Worm (Caenorhabditis elegans) whole organism, late embryonic: ENCODE data around the gene F54E2.9.

ENCODE experiments used
- C08G9.2 ChIP-seq: sonication (generic microtip); optimal IDR thresholded peaks from 2 replicates; lab custom pipeline; 2016; ENCODE audit warnings: mild to moderate bottlenecking, missing genetic modification characterization, moderate library complexity, missing compliant biosample characterization
- C38D4.7 ChIP-seq: fragments of 200-800 bp; sonication (Bioruptor generic); optimal IDR thresholded peaks from 2 replicates; lab custom pipeline; 2018; ENCODE audit warnings: mild to moderate bottlenecking, missing genetic modification characterization, moderate library complexity, missing compliant biosample characterization
- F13H6.1 ChIP-seq: sonication (generic microtip); optimal IDR thresholded peaks from 2 replicates; lab custom pipeline; 2016; ENCODE audit warnings: missing genetic modification characterization, missing compliant biosample characterization
- Y22D7AL.16 ChIP-seq: sonication (generic microtip); optimal IDR thresholded peaks from 2 replicates; lab custom pipeline; 2016; ENCODE audit warnings: missing genetic modification characterization, missing compliant biosample characterization
- ceh-18 ChIP-seq: sonication (generic microtip); optimal IDR thresholded peaks from 2 replicates; lab custom pipeline; 2016; ENCODE audit warnings: missing genetic modification characterization, missing compliant biosample characterization
- ceh-19 ChIP-seq: fragments of 200-800 bp; sonication (Bioruptor generic); optimal IDR thresholded peaks from 2 replicates; lab custom pipeline; 2018; ENCODE audit warnings: mild to moderate bottlenecking, missing genetic modification characterization, missing compliant biosample characterization
- ceh-22 ChIP-seq: sonication (generic microtip); optimal IDR thresholded peaks from 2 replicates; lab custom pipeline; 2017; ENCODE audit warnings: missing biosample characterization, missing genetic modification characterization
- ceh-34 ChIP-seq: sonication (generic microtip); optimal IDR thresholded peaks from 2 replicates; lab custom pipeline; 2016; ENCODE audit warnings: mild to moderate bottlenecking, missing genetic modification characterization, missing compliant biosample characterization
- ceh-48 ChIP-seq: sonication (generic microtip); optimal IDR thresholded peaks from 2 replicates; lab custom pipeline; 2016; ENCODE audit warnings: missing genetic modification characterization, inconsistent platforms, missing compliant biosample characterization
- dmd-4 ChIP-seq: sonication (generic microtip); optimal IDR thresholded peaks from 2 replicates; lab custom pipeline; 2016; ENCODE audit warnings: borderline replicate concordance, missing genetic modification characterization, missing compliant biosample characterization
- dve-1 ChIP-seq: sonication (generic microtip); optimal IDR thresholded peaks from 2 replicates; lab custom pipeline; 2017; ENCODE audit warnings: antibody characterized with exemption, mild to moderate bottlenecking, missing genetic modification characterization, missing compliant biosample characterization
- elt-2 ChIP-seq: sonication (generic microtip); optimal IDR thresholded peaks from 2 replicates; lab custom pipeline; 2016; ENCODE audit warnings: missing genetic modification reagents, missing genetic modification characterization, missing compliant biosample characterization
- elt-4 ChIP-seq: sonication (generic microtip); optimal IDR thresholded peaks from 2 replicates; lab custom pipeline; 2016; ENCODE audit warnings: missing genetic modification characterization, missing compliant biosample characterization
- ets-4 ChIP-seq: sonication (generic microtip); optimal IDR thresholded peaks from 2 replicates; lab custom pipeline; 2016; ENCODE audit warnings: missing genetic modification characterization, missing compliant biosample characterization
- fkh-10 ChIP-seq: fragments of 150-350 bp; optimal IDR thresholded peaks from 2 replicates; lab custom pipeline; 2014; ENCODE audit warnings: missing biosample characterization, missing genetic modification reagents, missing genetic modification characterization
- hlh-6 ChIP-seq: sonication (generic microtip); optimal IDR thresholded peaks from 2 replicates; lab custom pipeline; 2016; ENCODE audit warnings: missing genotype, missing genetic modification characterization, missing compliant biosample characterization
- lim-6 ChIP-seq: sonication (generic microtip); optimal IDR thresholded peaks from 2 replicates; lab custom pipeline; 2016; ENCODE audit warnings: missing genetic modification characterization, missing compliant biosample characterization
- madf-2 ChIP-seq: sonication (generic microtip); optimal IDR thresholded peaks from 2 replicates; lab custom pipeline; 2017; ENCODE audit warnings: missing genetic modification characterization, missing compliant biosample characterization
- nhr-11 ChIP-seq: fragments of 150-350 bp; optimal IDR thresholded peaks from 2 replicates; lab custom pipeline; 2014; ENCODE audit warnings: missing biosample characterization, missing genetic modification characterization
- nhr-232 ChIP-seq: sonication (generic microtip); optimal IDR thresholded peaks from 2 replicates; lab custom pipeline; 2016; ENCODE audit warnings: missing genetic modification characterization, missing compliant biosample characterization
- odd-2 ChIP-seq: sonication (generic microtip); optimal IDR thresholded peaks from 2 replicates; lab custom pipeline; 2017; ENCODE audit warnings: antibody characterized with exemption, mild to moderate bottlenecking, missing genetic modification characterization, missing compliant biosample characterization
- pag-3 ChIP-seq: sonication (generic microtip); optimal IDR thresholded peaks from 2 replicates; lab custom pipeline; 2016; ENCODE audit warnings: missing compliant biosample characterization, missing genetic modification characterization, borderline replicate concordance
- pha-2 ChIP-seq: sonication (generic microtip); optimal IDR thresholded peaks from 2 replicates; lab custom pipeline; 2017; ENCODE audit warnings: mild to moderate bottlenecking, missing genetic modification characterization, missing compliant biosample characterization
- pha-4 ChIP-seq: fragments of 150-350 bp; optimal IDR thresholded peaks from 2 replicates; lab custom pipeline; 2018; ENCODE audit warnings: missing biosample characterization, missing genetic modification reagents, missing genetic modification characterization
- pros-1 ChIP-seq: fragments of 150-350 bp; optimal IDR thresholded peaks from 2 replicates; lab custom pipeline; 2014; ENCODE audit warnings: missing biosample characterization, missing genetic modification reagents, missing genetic modification characterization
- ref-2 ChIP-seq: sonication (generic microtip); optimal IDR thresholded peaks from 2 replicates; lab custom pipeline; 2016; ENCODE audit warnings: missing genetic modification characterization, missing compliant biosample characterization
- sdc-2 ChIP-seq: sonication (generic microtip); optimal IDR thresholded peaks from 2 replicates; lab custom pipeline; 2016; ENCODE audit warnings: missing genotype, missing genetic modification characterization, missing compliant biosample characterization
- syd-9 ChIP-seq: sonication (generic microtip); optimal IDR thresholded peaks from 2 replicates; lab custom pipeline; 2016; ENCODE audit warnings: mild to moderate bottlenecking, missing genetic modification characterization, moderate library complexity, missing compliant biosample characterization
- tbx-2 ChIP-seq: sonication (generic microtip); optimal IDR thresholded peaks from 2 replicates; lab custom pipeline; 2016; ENCODE audit warnings: missing genetic modification characterization, missing compliant biosample characterization
- tbx-7 ChIP-seq: sonication (generic microtip); optimal IDR thresholded peaks from 2 replicates; lab custom pipeline; 2016; ENCODE audit warnings: missing genotype, missing genetic modification characterization, missing compliant biosample characterization
- unc-3 ChIP-seq, 2 experiments: fragments of 200-800 bp in 1 of 2; sonication (Bioruptor generic) in 1 of 2; sonication (generic microtip) in 1 of 2; conservative IDR thresholded peaks in 1 of 2; optimal IDR thresholded peaks in 1 of 2; 2 replicates each; pipeline versions ENCODE4 v1.3.6 to Lab custom; 2016 to 2022; ENCODE audit warnings: missing compliant biosample characterization in 2 of 2, missing genetic modification characterization in 2 of 2, missing genetic modification reagents in 1 of 2
- zip-5 ChIP-seq: sonication (generic microtip); optimal IDR thresholded peaks from 2 replicates; lab custom pipeline; 2016; ENCODE audit warnings: missing genetic modification characterization, missing compliant biosample characterization

F54E2.9 gene

DNA sequence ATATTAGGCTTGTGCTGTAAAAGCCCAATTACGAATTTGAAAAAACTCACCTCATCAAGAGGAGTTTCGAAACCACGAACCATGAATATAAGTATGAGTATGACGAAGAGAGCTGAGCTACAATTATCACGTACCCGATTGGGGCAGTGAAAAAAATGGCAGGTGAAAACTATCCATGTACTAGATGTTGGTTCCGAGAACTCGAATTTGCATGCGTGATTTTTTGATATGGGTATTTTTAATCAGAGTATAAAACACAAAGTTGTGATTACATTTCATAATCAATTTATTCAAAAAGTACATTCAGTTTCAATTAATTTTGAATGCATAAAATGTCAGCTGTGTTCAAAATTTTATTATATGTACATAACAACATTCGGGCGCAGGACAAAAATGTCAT is at the start of gene F54E2.9:
Gene F54E2.9 (minus strand): TSS at position 132 of the 400 bp plus-strand sequence.
- TF ChIP-seq ets-4 (tag; lab: Kevin White, UChicago) = no peak
- TF ChIP-seq pros-1 (tag; lab: Kevin White, UChicago) = no peak
- TF ChIP-seq dmd-4 (tag; lab: Kevin White, UChicago) = no peak
- no peak for TF ChIP-seq pha-2 (tag; lab: Kevin White, UChicago)
- no peak for TF ChIP-seq tbx-2 (tag; lab: Kevin White, UChicago)
- no peak for TF ChIP-seq C38D4.7 (GFP tag; lab: Kevin White, UChicago)
- no peak for TF ChIP-seq zip-5 (tag; lab: Kevin White, UChicago)
- no peak for TF ChIP-seq nhr-232 (tag; lab: Kevin White, UChicago)
- TF ChIP-seq ceh-19 (GFP tag; lab: Kevin White, UChicago) = no peak
- no peak for TF ChIP-seq C08G9.2 (tag; lab: Kevin White, UChicago)
- no peak for TF ChIP-seq dve-1
- TF ChIP-seq hlh-6 = no peak
- no peak for TF ChIP-seq pha-4 (tag; lab: Kevin White, UChicago)
- TF ChIP-seq odd-2 (tag; lab: Kevin White, UChicago) = no peak
- TF ChIP-seq ceh-34 (tag; lab: Kevin White, UChicago) = no peak
- no peak for TF ChIP-seq unc-3 (GFP tag; conservative IDR thresholded peaks at IDR 0.05; lab: Robert Waterston, UW)
- no peak for TF ChIP-seq unc-3 (tag; optimal IDR thresholded peaks at IDR 0.05; lab: Kevin White, UChicago)
- TF ChIP-seq tbx-7 (tag; lab: Kevin White, UChicago) = no peak

DNA sequence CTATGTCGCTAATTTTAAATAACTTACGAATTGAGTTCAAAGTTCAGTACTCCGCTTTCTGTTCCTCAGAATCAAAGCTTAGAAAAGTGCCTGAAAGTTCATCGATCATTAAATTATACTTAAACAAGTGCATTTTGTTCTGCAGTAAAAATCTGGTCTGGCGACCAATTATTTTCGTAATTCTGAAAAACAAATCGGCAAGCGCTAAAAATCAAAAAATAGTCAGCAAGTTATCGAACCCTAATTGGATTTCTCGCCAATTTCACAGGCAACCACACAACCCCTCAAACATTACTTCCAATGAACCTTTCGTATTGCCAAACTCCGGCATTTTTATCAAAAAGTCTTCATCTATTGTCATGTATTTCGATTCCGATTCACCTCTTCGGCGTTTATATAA is 49.2 kb upstream of the F54E2.9 start, which contains the start of gene srh-272:
Gene srh-272 (plus strand): TSS at position 301 of the 400 bp plus-strand sequence.
- TF ChIP-seq pha-2 (tag; lab: Kevin White, UChicago) = no peak
- TF ChIP-seq tbx-7 (tag; lab: Kevin White, UChicago) = no peak
- TF ChIP-seq syd-9 (tag; lab: Kevin White, UChicago) = no peak
- no peak for TF ChIP-seq C38D4.7 (GFP tag; lab: Kevin White, UChicago)
- TF ChIP-seq lim-6 = no peak
- no peak for TF ChIP-seq Y22D7AL.16 (tag; lab: Kevin White, UChicago)
- no peak for TF ChIP-seq ceh-22 (tag; lab: Kevin White, UChicago)
- TF ChIP-seq pag-3 (tag; lab: Kevin White, UChicago) = no peak
- TF ChIP-seq sdc-2 (tag; lab: Kevin White, UChicago) = no peak
- TF ChIP-seq F13H6.1 (tag; lab: Kevin White, UChicago) = no peak
- TF ChIP-seq ceh-18 (tag; lab: Kevin White, UChicago) = no peak

DNA sequence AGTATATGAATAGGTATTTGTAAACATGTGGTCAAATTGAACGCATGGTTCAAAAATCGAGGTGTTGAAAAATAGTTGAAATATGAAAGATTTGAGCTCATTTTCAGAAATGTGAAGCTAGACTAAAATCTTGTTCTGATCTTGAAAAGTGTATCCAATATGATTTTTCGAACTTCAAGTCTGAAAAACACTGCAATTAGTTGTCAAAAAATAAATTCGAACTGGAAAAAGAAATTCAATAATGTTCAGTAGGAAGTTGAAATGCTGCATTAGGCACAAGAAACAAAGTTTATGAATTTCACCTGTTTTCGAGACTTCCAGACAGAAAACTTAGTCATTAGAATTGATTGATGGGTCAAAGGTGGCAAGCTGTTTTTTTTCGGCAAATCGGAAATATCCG is 47.7 kb upstream of the F54E2.9 start, which contains the start of gene srh-270:
Gene srh-270 (minus strand): TSS at position 101 of the 400 bp plus-strand sequence.
- TF ChIP-seq fkh-10 (GFP tag; lab: Kevin White, UChicago) = no peak
- TF ChIP-seq pha-4 (tag; lab: Kevin White, UChicago) = no peak
- TF ChIP-seq ceh-48 (tag; lab: Kevin White, UChicago) = no peak
- TF ChIP-seq, all 69 proteins: peak for 0

DNA sequence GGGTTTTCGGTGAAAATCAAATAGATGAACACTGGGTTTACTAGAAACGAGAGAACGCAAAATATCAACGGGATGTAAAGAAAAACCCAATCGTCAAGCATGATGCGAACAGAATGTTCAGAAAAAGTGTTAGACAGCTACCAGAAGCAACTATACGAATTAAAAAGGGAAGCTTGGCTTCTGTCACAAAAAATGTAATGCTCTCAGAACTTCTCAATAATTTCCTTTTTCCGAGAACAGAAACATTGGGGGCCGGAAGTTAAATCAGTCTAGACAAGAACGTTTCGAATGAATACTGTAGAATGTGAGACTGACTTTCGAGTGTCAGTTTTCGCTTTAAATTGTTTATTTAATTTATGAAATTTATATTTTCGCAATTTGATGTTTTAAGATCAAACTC is 46.0 kb upstream of the F54E2.9 start, which contains the start of gene srj-54:
Gene srj-54 (minus strand): TSS at position 101 of the 400 bp plus-strand sequence.
- no peak for TF ChIP-seq elt-4 (tag; lab: Kevin White, UChicago)
- no peak for TF ChIP-seq C38D4.7 (GFP tag; lab: Kevin White, UChicago)
- no peak for TF ChIP-seq fkh-10 (GFP tag; lab: Kevin White, UChicago)
- TF ChIP-seq odd-2 (tag; lab: Kevin White, UChicago) = no peak
- TF ChIP-seq elt-2 = no peak
- no peak for TF ChIP-seq ceh-18 (tag; lab: Kevin White, UChicago)
- TF ChIP-seq ref-2 (tag; lab: Kevin White, UChicago) = no peak

DNA sequence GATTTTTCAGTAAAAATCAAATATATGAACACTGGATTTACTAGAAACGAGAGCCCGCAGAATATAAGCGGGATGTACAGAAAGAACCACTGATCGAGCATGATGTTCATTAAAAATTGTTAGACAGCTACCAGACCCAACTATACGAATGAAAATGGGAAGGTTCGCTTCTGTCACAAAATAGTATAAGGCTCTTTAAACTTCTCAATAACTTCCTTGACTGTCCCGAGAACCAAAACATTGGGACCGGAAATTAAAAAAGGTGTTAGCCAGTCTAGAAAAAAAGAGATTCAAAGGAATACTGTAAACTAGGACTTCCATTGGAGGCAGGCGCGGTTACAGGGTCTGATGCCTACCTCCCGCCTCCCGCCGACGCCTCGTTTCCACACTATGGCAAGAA is 44.1 kb upstream of the F54E2.9 start, which contains the start of gene srj-55:
Gene srj-55 (minus strand): TSS at position 101 of the 400 bp plus-strand sequence.
- no peak for TF ChIP-seq nhr-11 (tag; lab: Kevin White, UChicago)
- TF ChIP-seq ceh-34 (tag; lab: Kevin White, UChicago) = no peak
- no peak for TF ChIP-seq madf-2 (tag; lab: Kevin White, UChicago)
- no peak for TF ChIP-seq ref-2 (tag; lab: Kevin White, UChicago)
